Worm (Caenorhabditis elegans): ENCODE measurements around the gene F19C6.2.

Gene F19C6.2

ce11 chrX:9987166-9987565, 13.6 kb upstream of the F19C6.2 start:
- no peak for TF ChIP-seq ceh-30 (tag; optimal IDR thresholded peaks at IDR 0.05)
- peak; percentile 65 for TF ChIP-seq elt-2 (tag; optimal IDR thresholded peaks at IDR 0.05)

- TF ChIP-seq elt-2 (tag; optimal IDR thresholded peaks at IDR 0.05) (peak; percentile 36), nhr-11 (tag; optimal IDR thresholded peaks at IDR 0.05) (no peak), ceh-31 (tag; optimal IDR thresholded peaks at IDR 0.05) (peak; percentile 5)
Measured at ce11 chrX:9988884-9989283, 11.9 kb upstream of the F19C6.2 start.

ce11 chrX:9993100-9993499, 7.6 kb upstream of the F19C6.2 start:
- TF ChIP-seq K02D7.2 (tag; optimal IDR thresholded peaks at IDR 0.05), result no peak
- TF ChIP-seq fax-1 (tag; optimal IDR thresholded peaks at IDR 0.05), result no peak
- no peak for TF ChIP-seq unc-86 (tag; optimal IDR thresholded peaks at IDR 0.05)
- TF ChIP-seq dmd-4 (tag; optimal IDR thresholded peaks at IDR 0.05; ENCODE audit: borderline replicate concordance), result no peak
- no peak for TF ChIP-seq unc-3 (GFP tag; conservative IDR thresholded peaks at IDR 0.05)
- no peak for TF ChIP-seq unc-3 (tag; optimal IDR thresholded peaks at IDR 0.05)
- no peak for TF ChIP-seq pat-9 (tag; optimal IDR thresholded peaks at IDR 0.05)
- TF ChIP-seq fkh-10 (GFP tag; optimal IDR thresholded peaks at IDR 0.05), result no peak
- no peak for TF ChIP-seq ama-1 (optimal IDR thresholded peaks at IDR 0.05)
- no peak for TF ChIP-seq sdc-2 (tag; optimal IDR thresholded peaks at IDR 0.05)
- TF ChIP-seq ahr-1 (tag; optimal IDR thresholded peaks at IDR 0.05), result no peak
- no peak for TF ChIP-seq pqm-1 (tag; optimal IDR thresholded peaks at IDR 0.05)
- TF ChIP-seq unc-42 (tag; optimal IDR thresholded peaks at IDR 0.05), result no peak
- TF ChIP-seq ceh-2 (tag; optimal IDR thresholded peaks at IDR 0.05), result no peak
- TF ChIP-seq ceh-48 (tag; optimal IDR thresholded peaks at IDR 0.05), result no peak
- TF ChIP-seq pag-3 (tag; optimal IDR thresholded peaks at IDR 0.05; ENCODE audit: borderline replicate concordance), result no peak
- no peak for TF ChIP-seq ceh-14 (tag; optimal IDR thresholded peaks at IDR 0.05)
- no peak for TF ChIP-seq madf-2 (tag; optimal IDR thresholded peaks at IDR 0.05)
- no peak for TF ChIP-seq odd-2 (tag; optimal IDR thresholded peaks at IDR 0.05)

ce11 chrX:9997344-9997743, 3.4 kb upstream of the F19C6.2 start:
- no peak for TF ChIP-seq sox-2 (GFP tag; IDR thresholded peaks at IDR 0.05)
- TF ChIP-seq ceh-14 (tag; optimal IDR thresholded peaks at IDR 0.05), result no peak
- TF ChIP-seq tbx-7 (tag; optimal IDR thresholded peaks at IDR 0.05), result no peak
- no peak for TF ChIP-seq C08G9.2 (tag; optimal IDR thresholded peaks at IDR 0.05)
- no peak for TF ChIP-seq ceh-30 (tag; optimal IDR thresholded peaks at IDR 0.05)
- TF ChIP-seq tbx-2 (tag; optimal IDR thresholded peaks at IDR 0.05), result no peak
- no peak for TF ChIP-seq sox-4 (tag; optimal IDR thresholded peaks at IDR 0.05)
- TF ChIP-seq fkh-6 (tag; optimal IDR thresholded peaks at IDR 0.05), result no peak
- TF ChIP-seq Y22D7AL.16 (tag; optimal IDR thresholded peaks at IDR 0.05), result no peak
- TF ChIP-seq pha-4 (tag; optimal IDR thresholded peaks at IDR 0.05), result no peak
- TF ChIP-seq ceh-45 (GFP tag; IDR thresholded peaks at IDR 0.05), result no peak
- no peak for TF ChIP-seq unc-3 (GFP tag; conservative IDR thresholded peaks at IDR 0.05)
- TF ChIP-seq unc-3 (tag; optimal IDR thresholded peaks at IDR 0.05), result no peak
- no peak for TF ChIP-seq K09A11.1 (tag; optimal IDR thresholded peaks at IDR 0.05; ENCODE audit: insufficient read depth)
- no peak for TF ChIP-seq hlh-6 (tag; optimal IDR thresholded peaks at IDR 0.05)
- no peak for TF ChIP-seq pax-1 (tag; optimal IDR thresholded peaks at IDR 0.05)
- TF ChIP-seq ceh-18 (tag; optimal IDR thresholded peaks at IDR 0.05), result no peak

ce11 chrX:9999192-9999591, 1.5 kb upstream of the F19C6.2 start, which contains the start of gene grk-1:
Gene grk-1, minus strand, starts transcription at chrX:9999208.
- TF ChIP-seq ceh-18 (tag; optimal IDR thresholded peaks at IDR 0.05), result peak; percentile 13
- peak; percentile 3 for TF ChIP-seq dmd-4 (tag; optimal IDR thresholded peaks at IDR 0.05; ENCODE audit: borderline replicate concordance)
- TF ChIP-seq ceh-14 (tag; optimal IDR thresholded peaks at IDR 0.05), result peak; percentile 28
- peak; percentile 16 for TF ChIP-seq sdc-2 (tag; optimal IDR thresholded peaks at IDR 0.05)
- TF ChIP-seq ceh-19 (GFP tag; optimal IDR thresholded peaks at IDR 0.05), result no peak
- peak; percentile 5 for TF ChIP-seq ref-2 (tag; optimal IDR thresholded peaks at IDR 0.05)
- peak; percentile 50 for TF ChIP-seq ceh-31 (tag; optimal IDR thresholded peaks at IDR 0.05)
- TF ChIP-seq unc-42 (tag; optimal IDR thresholded peaks at IDR 0.05), result peak; percentile 12
- TF ChIP-seq ceh-30 (tag; optimal IDR thresholded peaks at IDR 0.05), result no peak
